Worm (Caenorhabditis elegans) whole organism, early embryonic: ENCODE data around the gene lgc-55.
A peak's percentile ranks its signal among the peaks of the same experiment; 100 is the strongest.

Experiments
- B0310.2 ChIP-seq: sonication (generic microtip); optimal IDR thresholded peaks from 2 replicates; lab custom pipeline; 2016; ENCODE audit warnings: mild to moderate bottlenecking, missing genetic modification characterization, missing compliant biosample characterization
- F13C5.2 ChIP-seq: sonication (generic microtip); optimal IDR thresholded peaks from 2 replicates; lab custom pipeline; 2017; ENCODE audit warnings: mild to moderate bottlenecking, missing genetic modification characterization, inconsistent platforms, missing compliant biosample characterization
- aly-1 ChIP-seq: sonication (generic microtip); optimal IDR thresholded peaks from 2 replicates; lab custom pipeline; 2016; ENCODE audit warnings: missing genetic modification characterization, missing compliant biosample characterization
- ama-1 ChIP-seq: fragments of 150-350 bp; optimal IDR thresholded peaks from 2 replicates; lab custom pipeline; 2014
- ceh-13 ChIP-seq: fragments of 200-800 bp; sonication (Bioruptor generic); optimal IDR thresholded peaks from 2 replicates; lab custom pipeline; 2018; ENCODE audit warnings: mild to moderate bottlenecking, missing genetic modification characterization, missing compliant biosample characterization
- ceh-36 ChIP-seq: sonication (generic microtip); optimal IDR thresholded peaks from 2 replicates; lab custom pipeline; 2016; ENCODE audit warnings: missing genetic modification characterization, inconsistent platforms, missing compliant biosample characterization
- ets-7 ChIP-seq: sonication (generic microtip); optimal IDR thresholded peaks from 2 replicates; lab custom pipeline; 2016; ENCODE audit warnings: missing genotype, missing genetic modification characterization, missing compliant biosample characterization
- flt-1 ChIP-seq: fragments of 200-800 bp; sonication (Bioruptor generic); IDR thresholded peaks from 2 replicates; pipeline ENCODE4 v1.3.6; 2022; ENCODE audit warnings: missing genetic modification characterization, missing compliant biosample characterization
- hmbx-1 ChIP-seq: sonication (generic microtip); optimal IDR thresholded peaks from 2 replicates; lab custom pipeline; 2016; ENCODE audit warnings: mild to moderate bottlenecking, missing genetic modification characterization, missing compliant biosample characterization
- hmg-4 ChIP-seq: fragments of 200-800 bp; sonication (Bioruptor generic); optimal IDR thresholded peaks from 2 replicates; lab custom pipeline; 2018; ENCODE audit warnings: mild to moderate bottlenecking, missing genetic modification characterization, missing compliant biosample characterization
- hnd-1 ChIP-seq: sonication (generic microtip); optimal IDR thresholded peaks from 2 replicates; lab custom pipeline; 2016; ENCODE audit warnings: missing genetic modification characterization, missing compliant biosample characterization
- pes-1 ChIP-seq: fragments of 200-800 bp; sonication (Bioruptor generic); IDR thresholded peaks from 2 replicates; pipeline ENCODE4 v1.3.6; 2022; ENCODE audit warnings: missing genetic modification reagents, missing genetic modification characterization, missing compliant biosample characterization
- scrt-1 ChIP-seq: fragments of 200-800 bp; sonication (Bioruptor generic); IDR thresholded peaks from 2 replicates; pipeline ENCODE4 v1.3.6; 2022; ENCODE audit warnings: missing genetic modification characterization, missing compliant biosample characterization
- sea-1 ChIP-seq: fragments of 200-800 bp; sonication (Bioruptor generic); conservative IDR thresholded peaks from 2 replicates; pipeline ENCODE4 v1.3.6; 2022; ENCODE audit warnings: missing genetic modification characterization, missing compliant biosample characterization
- tbx-11 ChIP-seq: fragments of 200-800 bp; sonication (Bioruptor generic); IDR thresholded peaks from 2 replicates; pipeline ENCODE4 v1.3.6; 2022; ENCODE audit warnings: missing genetic modification characterization, missing compliant biosample characterization
- tbx-37 ChIP-seq: fragments of 200-800 bp; sonication (Bioruptor generic); conservative IDR thresholded peaks from 2 replicates; pipeline ENCODE4 v1.3.6; 2022; ENCODE audit warnings: missing genetic modification reagents, missing genetic modification characterization, missing compliant biosample characterization
- tra-4 ChIP-seq: sonication (generic microtip); optimal IDR thresholded peaks from 2 replicates; lab custom pipeline; 2017; ENCODE audit warnings: missing genetic modification characterization, missing compliant biosample characterization

The lgc-55 gene

ce11 chrV:20059370-20059769 is 36.5 kb downstream of the lgc-55 start:
- TF ChIP-seq ama-1 (lab: Kevin White, UChicago) (no peak), sea-1 (GFP tag; lab: Robert Waterston, UW) (no peak), tbx-11 (no peak), B0310.2 (tag; lab: Kevin White, UChicago) (no peak)

DNA sequence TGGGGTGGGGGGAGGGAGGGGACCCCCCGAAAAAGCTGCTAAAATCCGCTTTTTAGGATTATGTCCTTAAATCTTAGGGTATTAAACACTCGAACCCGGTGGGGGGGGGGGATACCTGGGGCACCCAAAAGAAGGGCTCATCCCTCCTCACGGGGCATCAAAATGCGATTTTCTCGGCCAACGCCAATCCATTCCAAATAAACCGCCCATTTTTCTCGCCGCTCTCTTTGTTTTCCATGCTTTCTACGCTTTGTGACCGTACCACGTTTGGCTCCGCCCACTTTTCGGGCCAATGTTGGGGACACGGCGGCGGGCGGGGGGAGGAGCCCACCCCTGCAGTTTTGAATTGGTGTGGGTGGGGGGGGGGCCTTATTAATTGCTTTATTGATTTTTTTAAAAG is 38.7 kb downstream of the lgc-55 start:
- TF ChIP-seq ceh-36 (tag; lab: Kevin White, UChicago) (peak; percentile 60), pes-1 (0 out of 2 replicates have a peak, but pooled peaks have one; percentile 11), aly-1 (tag; lab: Kevin White, UChicago) (no peak), scrt-1 (GFP tag; lab: Robert Waterston, UW) (0 out of 2 replicates have a peak, but pooled peaks have one; percentile 44)

- no peak for TF ChIP-seq B0310.2 (tag; lab: Kevin White, UChicago)
- TF ChIP-seq hmbx-1 = no peak
- no peak for TF ChIP-seq tra-4
- TF ChIP-seq hnd-1 (tag; lab: Kevin White, UChicago) = no peak
- TF ChIP-seq ets-7 (tag; lab: Kevin White, UChicago) = no peak
- no peak for TF ChIP-seq flt-1 (GFP tag; lab: Robert Waterston, UW)
- TF ChIP-seq aly-1 (tag; lab: Kevin White, UChicago) = no peak
- TF ChIP-seq scrt-1 (GFP tag; lab: Robert Waterston, UW) = no peak
- TF ChIP-seq tbx-37 (GFP tag; lab: Robert Waterston, UW) = no peak
- TF ChIP-seq ceh-36 (tag; lab: Kevin White, UChicago) = no peak
- TF ChIP-seq ama-1 (lab: Kevin White, UChicago) = no peak
- TF ChIP-seq tbx-11 = no peak
These were observed 41.2 kb downstream of the lgc-55 start, which contains the start of gene ttx-1 for ce11 chrV:20064076-20064475. ttx-1 (minus strand) TSS chrV:20064176.

DNA sequence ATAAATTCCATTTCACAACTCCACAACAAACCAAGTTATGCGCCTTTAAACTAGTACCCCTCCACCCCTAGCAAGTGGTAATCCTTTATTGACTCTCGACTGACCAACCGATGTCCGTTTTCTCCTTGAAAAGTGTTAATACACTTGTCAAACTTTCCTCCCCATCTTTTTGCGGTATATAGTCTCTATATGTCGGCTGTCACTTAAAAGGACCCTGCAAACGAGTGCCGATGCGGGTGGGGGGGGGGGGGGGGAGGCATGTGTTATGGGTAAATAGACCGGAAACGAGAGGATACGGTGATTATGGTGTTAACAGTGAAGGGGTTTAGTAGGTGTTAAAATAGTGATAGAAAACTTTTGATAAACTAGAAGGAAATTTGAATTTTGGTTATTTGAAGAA is 42.2 kb downstream of the lgc-55 start:
- no peak for TF ChIP-seq pes-1
- TF ChIP-seq F13C5.2 (tag; lab: Kevin White, UChicago) = no peak
- TF ChIP-seq hnd-1 (tag; lab: Kevin White, UChicago) = no peak
- TF ChIP-seq ets-7 (tag; lab: Kevin White, UChicago) = no peak
- no peak for TF ChIP-seq ceh-13 (GFP tag; lab: Kevin White, UChicago)
- TF ChIP-seq tra-4 = no peak
- TF ChIP-seq ceh-36 (tag; lab: Kevin White, UChicago) = no peak
- no peak for TF ChIP-seq sea-1 (GFP tag; lab: Robert Waterston, UW)
- TF ChIP-seq flt-1 (GFP tag; lab: Robert Waterston, UW) = no peak
- TF ChIP-seq aly-1 (tag; lab: Kevin White, UChicago) = no peak
- no peak for TF ChIP-seq tbx-37 (GFP tag; lab: Robert Waterston, UW)
- no peak for TF ChIP-seq hmbx-1
- TF ChIP-seq scrt-1 (GFP tag; lab: Robert Waterston, UW) = no peak

DNA sequence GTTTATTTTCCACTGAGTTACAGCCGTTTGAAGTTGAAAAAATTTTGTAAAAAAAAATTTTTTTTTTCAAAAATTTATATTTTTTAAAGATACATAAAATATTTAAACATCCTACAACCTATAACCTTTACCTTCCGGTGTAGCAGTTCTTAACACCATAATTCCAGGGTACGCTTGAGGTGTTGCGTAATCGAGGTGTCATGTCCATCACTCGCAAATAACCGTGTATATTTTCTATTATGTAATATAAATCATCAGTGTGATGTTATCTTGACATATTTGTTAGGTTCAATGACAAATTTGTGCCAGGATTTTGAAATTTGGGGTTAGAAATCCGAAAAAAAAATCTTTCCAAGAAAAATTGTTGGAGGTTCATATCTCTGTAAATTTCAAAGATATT is 44.2 kb downstream of the lgc-55 start:
- no peak for TF ChIP-seq tra-4
- TF ChIP-seq ceh-36 (tag; lab: Kevin White, UChicago) = no peak
- TF ChIP-seq F13C5.2 (tag; lab: Kevin White, UChicago) = no peak

DNA sequence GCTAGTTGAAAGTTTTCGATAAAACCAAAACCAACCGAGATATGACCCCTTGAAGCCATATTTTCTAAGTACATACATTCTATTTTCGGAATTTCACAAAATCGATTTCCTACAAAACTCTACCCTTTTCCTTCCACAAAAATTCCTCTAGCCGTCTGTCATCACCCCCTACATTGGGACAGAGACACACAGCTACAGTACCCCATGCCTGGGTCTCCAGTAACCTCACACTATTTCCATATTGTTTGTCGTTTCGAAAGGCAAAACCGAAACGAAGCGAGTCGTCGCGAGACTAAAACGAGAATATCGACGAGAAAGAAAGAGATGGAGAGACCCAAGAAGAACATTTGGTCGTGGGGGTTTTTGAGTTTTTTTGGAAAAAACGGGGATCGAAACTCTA is 45.5 kb downstream of the lgc-55 start:
- no peak for TF ChIP-seq ama-1 (lab: Kevin White, UChicago)

DNA sequence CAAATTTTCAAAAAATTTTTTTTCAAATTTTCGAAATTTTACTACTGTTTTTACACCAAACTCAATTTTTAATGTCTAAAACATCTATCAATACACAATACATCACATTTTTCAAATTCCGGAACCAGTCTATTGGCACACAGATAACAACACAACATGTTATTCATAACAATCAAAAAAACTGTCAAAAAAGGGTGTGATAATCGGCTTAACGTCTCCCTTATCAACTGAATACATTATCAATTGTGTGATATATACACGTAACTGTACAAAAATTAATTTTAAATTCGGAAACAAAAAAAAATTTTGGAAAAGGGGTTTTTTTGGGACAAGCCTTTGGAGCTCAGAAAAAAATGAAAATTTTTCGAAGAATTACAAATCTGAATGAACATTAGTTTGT is 51.5 kb downstream of the lgc-55 start:
- TF ChIP-seq pes-1 (no peak), ama-1 (lab: Kevin White, UChicago) (no peak), B0310.2 (tag; lab: Kevin White, UChicago) (no peak), tbx-37 (GFP tag; lab: Robert Waterston, UW) (no peak), sea-1 (GFP tag; lab: Robert Waterston, UW) (no peak), ets-7 (tag; lab: Kevin White, UChicago) (no peak), hnd-1 (tag; lab: Kevin White, UChicago) (no peak), flt-1 (GFP tag; lab: Robert Waterston, UW) (no peak), ceh-13 (GFP tag; lab: Kevin White, UChicago) (no peak), ceh-36 (tag; lab: Kevin White, UChicago) (no peak), F13C5.2 (tag; lab: Kevin White, UChicago) (no peak), hmbx-1 (no peak), hmg-4 (no peak), scrt-1 (GFP tag; lab: Robert Waterston, UW) (no peak)
